Worm (Caenorhabditis elegans) whole organism, L4 larva: ENCODE data around the gene ceeh-2.
A peak's percentile ranks its signal among the peaks of the same experiment; 100 is the strongest.

Experiments
- F49E8.2 ChIP-seq: sonication (generic microtip); optimal IDR thresholded peaks from 2 replicates; lab custom pipeline; 2016; ENCODE audit warnings: missing compliant biosample characterization, mild to moderate bottlenecking, missing genetic modification characterization, borderline replicate concordance
- T20F7.1 ChIP-seq: fragments of 200-800 bp; sonication (Bioruptor generic); optimal IDR thresholded peaks from 2 replicates; lab custom pipeline; 2018; ENCODE audit warnings: mild to moderate bottlenecking, missing genetic modification characterization, missing compliant biosample characterization
- Y105C5A.15 ChIP-seq: fragments of 200-800 bp; sonication (Bioruptor generic); IDR thresholded peaks from 2 replicates; pipeline ENCODE4 v1.3.6; 2022; ENCODE audit warnings: missing genetic modification characterization, missing compliant biosample characterization
- Y48G9A.11 ChIP-seq: fragments of 200-800 bp; sonication (Bioruptor generic); IDR thresholded peaks from 2 replicates; pipeline ENCODE4 v1.3.6; 2022; ENCODE audit warnings: missing genetic modification reagents, missing genetic modification characterization, missing compliant biosample characterization
- Y5F2A.4 ChIP-seq: fragments of 200-800 bp; sonication (Bioruptor generic); optimal IDR thresholded peaks from 2 replicates; lab custom pipeline; 2018; ENCODE audit warnings: mild to moderate bottlenecking, missing genetic modification characterization, missing compliant biosample characterization
- aha-1 ChIP-seq: fragments of 150-350 bp; peaks from one replicate; lab custom pipeline; 2014; ENCODE audit warnings: missing biosample characterization, missing genetic modification characterization
- aly-2 ChIP-seq: sonication (generic microtip); optimal IDR thresholded peaks from 2 replicates; lab custom pipeline; 2018; ENCODE audit warnings: missing biosample characterization, missing genetic modification characterization
- ama-1 ChIP-seq: fragments of 150-350 bp; optimal IDR thresholded peaks from 2 replicates; lab custom pipeline; 2014; ENCODE audit warnings: inconsistent platforms, mixed read lengths
- arid-1 ChIP-seq: fragments of 200-800 bp; sonication (Bioruptor generic); conservative IDR thresholded peaks from 2 replicates; pipeline ENCODE4 v1.3.6; 2022; ENCODE audit warnings: missing genetic modification reagents, missing genetic modification characterization, missing compliant biosample characterization
- daf-12 ChIP-seq: fragments of 150-350 bp; optimal IDR thresholded peaks from 2 replicates; lab custom pipeline; 2014; ENCODE audit warnings: missing biosample characterization, missing genetic modification reagents, missing genetic modification characterization
- daf-16 ChIP-seq, 3 experiments: sonication (generic microtip); optimal IDR thresholded peaks; 2 replicates each; lab custom pipeline; 2016 to 2017; ENCODE audit warnings: missing genetic modification characterization in 3 of 3, missing genetic modification reagents in 3 of 3, mild to moderate bottlenecking in 2 of 3, missing compliant biosample characterization in 2 of 3, missing biosample characterization in 1 of 3, moderate library complexity in 1 of 3
- daf-19 ChIP-seq: fragments of 200-800 bp; sonication (Bioruptor generic); conservative IDR thresholded peaks from 2 replicates; pipeline ENCODE4 v1.3.6; 2022; ENCODE audit warnings: missing genetic modification characterization, missing compliant biosample characterization
- daf-8 ChIP-seq: fragments of 200-800 bp; sonication (Bioruptor generic); IDR thresholded peaks from 2 replicates; pipeline ENCODE4 v1.3.6; 2022; ENCODE audit warnings: missing genetic modification characterization, missing compliant biosample characterization
- dmd-6 ChIP-seq: fragments of 200-800 bp; sonication (Bioruptor generic); IDR thresholded peaks from 2 replicates; pipeline ENCODE4 v1.3.6; 2022; ENCODE audit warnings: missing genetic modification reagents, missing genetic modification characterization, missing compliant biosample characterization
- dmd-8 ChIP-seq: fragments of 200-800 bp; sonication (Bioruptor generic); IDR thresholded peaks from 2 replicates; pipeline ENCODE4 v1.3.6; 2022; ENCODE audit warnings: missing genetic modification characterization, missing compliant biosample characterization
- dve-1 ChIP-seq: sonication (generic microtip); optimal IDR thresholded peaks from 2 replicates; lab custom pipeline; 2017; ENCODE audit warnings: antibody characterized with exemption, mild to moderate bottlenecking, missing genetic modification characterization, missing compliant biosample characterization; ENCODE audit not compliant: insufficient read depth
- hif-1 ChIP-seq, 2 experiments: sonication (generic microtip); optimal IDR thresholded peaks; 2 replicates each; lab custom pipeline; 2016 to 2017; ENCODE audit warnings: missing compliant biosample characterization in 2 of 2, missing genetic modification characterization in 2 of 2, missing genetic modification reagents in 2 of 2, missing genotype in 2 of 2, mild to moderate bottlenecking in 1 of 2
- hlh-11 ChIP-seq: fragments of 200-800 bp; sonication (Bioruptor generic); optimal IDR thresholded peaks from 2 replicates; lab custom pipeline; 2018; ENCODE audit warnings: mild to moderate bottlenecking, missing genetic modification characterization, missing compliant biosample characterization
- jun-1 ChIP-seq: fragments of 150-350 bp; optimal IDR thresholded peaks from 2 replicates; lab custom pipeline; 2014; ENCODE audit warnings: missing biosample characterization, missing genetic modification reagents, missing genetic modification characterization
- lim-7 ChIP-seq: fragments of 200-800 bp; sonication (Bioruptor generic); IDR thresholded peaks from 2 replicates; pipeline ENCODE4 v1.3.6; 2022; ENCODE audit warnings: missing genetic modification characterization, missing compliant biosample characterization
- lin-1 ChIP-seq: fragments of 200-800 bp; sonication (Bioruptor generic); IDR thresholded peaks from 2 replicates; pipeline ENCODE4 v1.3.6; 2022; ENCODE audit warnings: missing genetic modification reagents, missing genetic modification characterization, missing compliant biosample characterization
- mdt-29 ChIP-seq: fragments of 200-800 bp; sonication (Bioruptor generic); IDR thresholded peaks from 2 replicates; pipeline ENCODE4 v1.3.6; 2022; ENCODE audit warnings: missing genetic modification reagents, missing genetic modification characterization, missing compliant biosample characterization
- mep-1 ChIP-seq: fragments of 150-350 bp; sonication (generic microtip); optimal IDR thresholded peaks from 3 replicates; lab custom pipeline; 2014; ENCODE audit warnings: missing biosample characterization, missing genetic modification characterization
- nhr-102 ChIP-seq: sonication (generic microtip); optimal IDR thresholded peaks from 2 replicates; lab custom pipeline; 2016; ENCODE audit warnings: mild to moderate bottlenecking, missing genetic modification characterization, moderate library complexity, missing compliant biosample characterization
- nhr-237 ChIP-seq: sonication (generic microtip); optimal IDR thresholded peaks from 2 replicates; lab custom pipeline; 2017; ENCODE audit warnings: missing biosample characterization, missing genetic modification characterization
- nhr-28 ChIP-seq: fragments of 150-350 bp; optimal IDR thresholded peaks from 2 replicates; lab custom pipeline; 2014; ENCODE audit warnings: missing biosample characterization, missing genetic modification characterization
- nhr-6 ChIP-seq: fragments of 150-350 bp; optimal IDR thresholded peaks from 2 replicates; lab custom pipeline; 2014; ENCODE audit warnings: missing biosample characterization, missing genetic modification characterization
- nhr-77 ChIP-seq: fragments of 150-350 bp; optimal IDR thresholded peaks from 2 replicates; lab custom pipeline; 2014; ENCODE audit warnings: missing biosample characterization, missing genetic modification characterization
- pqm-1 ChIP-seq: sonication (generic microtip); optimal IDR thresholded peaks from 2 replicates; lab custom pipeline; 2017; ENCODE audit warnings: missing biosample characterization, missing genetic modification characterization
- set-16 ChIP-seq: fragments of 200-800 bp; sonication (Bioruptor generic); IDR thresholded peaks from 2 replicates; pipeline ENCODE4 v1.3.6; 2022; ENCODE audit warnings: missing genetic modification reagents, missing genetic modification characterization, missing compliant biosample characterization
- snpc-1.2 ChIP-seq: fragments of 200-800 bp; sonication (Bioruptor generic); IDR thresholded peaks from 2 replicates; pipeline ENCODE4 v1.3.6; 2022; ENCODE audit warnings: missing genetic modification reagents, missing genetic modification characterization, missing compliant biosample characterization
- tra-1 ChIP-seq: fragments of 200-800 bp; sonication (Bioruptor generic); IDR thresholded peaks from 2 replicates; pipeline ENCODE4 v1.3.6; 2022; ENCODE audit warnings: missing genetic modification reagents, missing genetic modification characterization, missing compliant biosample characterization
- zfp-2 ChIP-seq: sonication (generic microtip); optimal IDR thresholded peaks from 2 replicates; lab custom pipeline; 2016; ENCODE audit warnings: mild to moderate bottlenecking, missing genetic modification characterization, missing compliant biosample characterization
- ztf-11 ChIP-seq: fragments of 150-350 bp; optimal IDR thresholded peaks from 2 replicates; lab custom pipeline; 2014; ENCODE audit warnings: missing biosample characterization, missing genetic modification characterization
- ztf-7 ChIP-seq: fragments of 150-350 bp; optimal IDR thresholded peaks from 2 replicates; lab custom pipeline; 2014; ENCODE audit warnings: missing biosample characterization, missing genetic modification characterization

Gene ceeh-2

DNA sequence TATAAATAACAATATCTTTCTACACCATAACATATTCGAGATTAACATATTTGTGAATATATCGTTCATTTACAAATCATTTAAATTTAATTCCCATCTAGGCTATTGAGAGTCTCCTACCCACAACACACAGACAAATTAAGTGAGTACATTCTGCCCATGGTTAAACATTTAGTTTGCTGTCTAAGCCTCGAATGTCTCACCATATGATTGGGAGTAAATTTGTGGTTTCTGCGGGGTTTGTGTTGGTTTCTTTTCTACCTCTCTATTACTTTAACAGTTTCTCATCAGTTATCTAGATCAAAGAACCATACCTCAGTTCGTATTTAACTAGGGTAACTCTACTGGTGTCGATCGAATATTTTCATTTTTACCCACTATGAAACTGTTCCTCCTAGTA lies 40.7 kb upstream of the ceeh-2 start, which contains the start of gene ugt-2 (continued):
- TF ChIP-seq ama-1 (lab: Kevin White, UChicago) (no peak), Y5F2A.4 (GFP tag; lab: Kevin White, UChicago) (no peak), dve-1 (tag; lab: Kevin White, UChicago) (peak; percentile 15), ztf-7 (no peak), ztf-11 (tag; lab: Kevin White, UChicago) (no peak), nhr-6 (tag; lab: Kevin White, UChicago) (no peak), mep-1 (no peak), hif-1 (tag; optimal IDR thresholded peaks at IDR 0.05; lab: Kevin White, UChicago) (no peak), jun-1 (tag; lab: Kevin White, UChicago) (no peak), zfp-2 (no peak), tra-1 (GFP tag; lab: Robert Waterston, UW) (no peak)
- TF ChIP-seq, all 104 proteins: peak for 8

DNA sequence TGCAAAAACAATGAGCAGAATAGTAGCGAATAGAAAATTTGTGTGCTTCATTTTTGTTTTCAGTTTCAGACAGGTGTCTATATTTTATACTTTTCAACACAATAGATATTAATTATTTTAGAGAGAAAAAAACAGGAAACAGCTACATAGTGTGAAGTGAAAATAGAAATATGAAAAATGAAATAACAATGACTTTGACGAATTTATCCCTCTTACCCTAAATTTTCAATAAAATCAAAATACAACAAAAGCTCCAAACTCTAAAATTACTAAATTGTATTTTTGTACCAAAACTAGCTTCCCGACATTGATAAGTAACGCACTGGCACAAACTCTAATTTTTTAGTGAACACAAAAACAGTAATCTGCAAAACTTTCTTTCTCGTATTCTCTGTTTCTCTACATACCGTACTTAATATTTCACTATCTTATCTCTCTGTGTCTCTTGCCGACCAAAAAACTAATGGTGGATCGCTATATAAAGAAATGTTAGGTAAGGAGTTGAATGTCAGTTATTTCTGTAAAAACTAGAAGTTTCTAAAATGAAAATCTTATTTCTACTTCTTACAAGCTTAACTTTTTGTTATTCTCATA lies 37.6 kb upstream of the ceeh-2 start, which contains the start of the genes col-151 and ugt-1:
Gene col-151, minus strand, starts transcription at position 51 of the 594 bp plus-strand sequence.
Gene ugt-1, plus strand, starts transcription at position 491 of the 594 bp plus-strand sequence.
- no peak for TF ChIP-seq daf-12 (tag; lab: Kevin White, UChicago)
- TF ChIP-seq F49E8.2 (tag; lab: Kevin White, UChicago) = no peak
- peak; percentile 63 for TF ChIP-seq nhr-28 (tag; lab: Kevin White, UChicago)
- TF ChIP-seq nhr-77 (tag; lab: Kevin White, UChicago) = no peak
- TF ChIP-seq arid-1 (GFP tag; lab: Robert Waterston, UW) = no peak
- peak; percentile 34 for TF ChIP-seq dve-1 (tag; lab: Kevin White, UChicago)
- TF ChIP-seq ztf-7 = no peak
- TF ChIP-seq dmd-6 (GFP tag; lab: Robert Waterston, UW) = peak; percentile 46
- no peak for TF ChIP-seq Y105C5A.15
- peak; percentile 15 for TF ChIP-seq hlh-11 (tag; lab: Kevin White, UChicago)
- TF ChIP-seq pqm-1 (tag; lab: Kevin White, UChicago) = peak; percentile 67
- TF ChIP-seq T20F7.1 (GFP tag; lab: Kevin White, UChicago) = no peak
- no peak for TF ChIP-seq daf-8 (GFP tag; lab: Robert Waterston, UW)
- TF ChIP-seq dmd-8 (GFP tag; lab: Robert Waterston, UW) = no peak
- no peak for TF ChIP-seq lin-1 (GFP tag; lab: Robert Waterston, UW)
- no peak for TF ChIP-seq aha-1 (tag; lab: Kevin White, UChicago)
- no peak for TF ChIP-seq daf-16 (GFP tag; optimal IDR thresholded peaks at IDR 0.05; lab: Kevin White, UChicago)
- TF ChIP-seq daf-16 (tag; optimal IDR thresholded peaks at IDR 0.05; lab: Kevin White, UChicago) = peak; percentile 41
- TF ChIP-seq Y48G9A.11 (GFP tag; lab: Robert Waterston, UW) = no peak
- TF ChIP-seq daf-19 (GFP tag; lab: Robert Waterston, UW) = no peak
- no peak for TF ChIP-seq nhr-6 (tag; lab: Kevin White, UChicago)
- TF ChIP-seq snpc-1.2 (GFP tag; lab: Robert Waterston, UW) = no peak
- no peak for TF ChIP-seq aly-2 (tag; lab: Kevin White, UChicago)
- TF ChIP-seq ztf-11 (tag; lab: Kevin White, UChicago) = no peak
- TF ChIP-seq nhr-102 (tag; lab: Kevin White, UChicago) = no peak
- TF ChIP-seq hif-1 (tag; optimal IDR thresholded peaks at IDR 0.05; lab: Kevin White, UChicago) = no peak
- no peak for TF ChIP-seq nhr-237 (tag; lab: Kevin White, UChicago)
- no peak for TF ChIP-seq mdt-29 (GFP tag; lab: Robert Waterston, UW)

- TF ChIP-seq lim-7 (GFP tag; lab: Robert Waterston, UW) = no peak
- TF ChIP-seq set-16 (GFP tag; lab: Robert Waterston, UW) = peak; percentile 87; the same call in 1 of the 2 replicates
- TF ChIP-seq, all 104 proteins: peak for 1
Measured at ce11 chrV:10393708-10394107, 36.0 kb upstream of the ceeh-2 start.
